Worm (Caenorhabditis elegans) whole organism, L1 larva: ENCODE data around the gene C30G7.4.

Experiments
- lin-13 ChIP-seq: fragments of 150-350 bp; optimal IDR thresholded peaks from 2 replicates; lab custom pipeline; 2014; ENCODE audit warnings: missing biosample characterization, missing genetic modification reagents, missing genetic modification characterization
- mdl-1 ChIP-seq, 2 experiments: fragments of 150-350 bp; optimal IDR thresholded peaks; 2 replicates each; lab custom pipeline; 2014 to 2017; ENCODE audit warnings: missing biosample characterization in 2 of 2, missing genetic modification characterization in 2 of 2, inconsistent platforms in 1 of 2
- nhr-77 ChIP-seq: fragments of 150-350 bp; optimal IDR thresholded peaks from 2 replicates; lab custom pipeline; 2014; ENCODE audit warnings: missing biosample characterization, missing genetic modification characterization
- unc-130 ChIP-seq: fragments of 150-350 bp; optimal IDR thresholded peaks from 2 replicates; lab custom pipeline; 2017; ENCODE audit warnings: missing biosample characterization, missing genetic modification characterization, inconsistent platforms
- vab-15 ChIP-seq: sonication (generic microtip); optimal IDR thresholded peaks from 2 replicates; lab custom pipeline; 2017; ENCODE audit warnings: missing genotype, mild to moderate bottlenecking, missing genetic modification characterization, missing compliant biosample characterization

- no peak for TF ChIP-seq mdl-1 (tag; optimal IDR thresholded peaks at IDR 0.05; lab: Kevin White, UChicago)
- no peak for TF ChIP-seq vab-15
- TF ChIP-seq lin-13 (GFP tag; lab: Kevin White, UChicago) = no peak
- TF ChIP-seq nhr-77 (tag; lab: Kevin White, UChicago) = no peak
- TF ChIP-seq unc-130 (tag; lab: Kevin White, UChicago) = no peak
Measured at ce11 chrV:14936587-14936986, 10.3 kb downstream of the C30G7.4 start, which contains the start of gene C30G7.2.
